Worm (Caenorhabditis elegans): ENCODE data around the gene C08F8.15.

C08F8.15 gene

DNA sequence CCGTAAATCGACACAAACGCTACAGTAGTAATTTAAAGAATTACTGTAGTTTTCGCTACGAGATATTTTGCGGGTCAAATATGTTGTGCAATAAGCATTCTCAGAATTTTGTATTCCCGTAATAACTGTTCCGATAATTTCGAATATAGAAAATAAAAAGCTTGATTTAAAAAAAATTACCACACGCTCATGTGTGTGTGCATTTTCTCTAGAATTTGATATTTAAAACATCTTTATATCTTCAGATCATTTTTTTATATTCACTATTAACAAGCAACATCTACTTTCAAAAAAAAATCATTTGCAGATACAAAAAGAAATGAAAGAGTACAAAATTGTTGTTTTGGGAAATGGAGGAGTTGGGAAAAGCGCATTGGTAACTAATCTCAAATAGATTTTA, 16.4 kb upstream of the C08F8.15 start, which contains the start of gene rap-3 (continued):
- TF ChIP-seq attf-6 (GFP tag; IDR thresholded peaks at IDR 0.05) (no peak), tbp1 (GFP tag; optimal IDR thresholded peaks at IDR 0.05) (no peak), ama-1 (optimal IDR thresholded peaks at IDR 0.05) (no peak), ama-1 (GFP tag; optimal IDR thresholded peaks at IDR 0.05) (no peak), ztf-28 (GFP tag; IDR thresholded peaks at IDR 0.05) (no peak)

DNA sequence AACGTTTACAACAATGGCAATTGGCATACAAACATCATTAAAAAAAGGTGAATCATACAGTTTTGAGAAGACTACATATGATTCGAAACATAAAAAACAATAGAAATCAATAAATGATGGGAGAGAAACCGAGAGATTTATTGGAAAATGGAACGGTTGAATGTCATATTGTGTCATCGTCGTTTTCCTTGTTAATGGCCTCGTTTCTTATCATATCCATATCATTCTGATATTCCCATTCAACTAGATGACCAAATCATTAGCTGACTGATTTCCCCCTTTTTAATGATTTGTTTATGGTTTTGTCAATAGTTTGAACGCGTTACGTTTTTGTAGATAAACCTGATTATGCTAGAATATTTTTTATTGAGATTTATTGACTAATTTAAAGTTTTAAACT, 14.2 kb upstream of the C08F8.15 start:
- TF ChIP-seq nhr-90 (tag; optimal IDR thresholded peaks at IDR 0.05) = no peak

DNA sequence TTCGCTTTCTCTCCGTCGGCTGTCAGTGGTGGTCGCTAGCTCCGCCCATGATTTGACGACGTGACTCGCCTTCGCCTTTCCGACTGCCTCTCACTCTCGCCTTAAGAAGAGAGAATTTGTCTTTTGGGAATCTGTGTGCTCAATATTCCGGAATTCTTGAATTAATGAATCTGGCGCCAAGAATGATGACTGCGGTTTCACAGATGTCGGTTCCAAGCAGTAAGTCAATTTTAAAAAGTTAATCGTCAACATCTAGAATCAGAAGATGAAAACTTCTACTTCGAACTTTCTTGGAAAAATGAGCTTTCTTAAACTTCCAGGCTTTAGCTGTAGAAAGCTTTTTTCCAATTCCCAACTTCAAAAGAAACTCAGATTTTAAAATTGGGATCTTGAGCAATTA, 9.0 kb upstream of the C08F8.15 start, which contains the start of gene nhr-67:
nhr-67 (plus strand) TSS at position 97 of the 400 bp plus-strand sequence.
- TF ChIP-seq rec-8 (tag; optimal IDR thresholded peaks at IDR 0.05) (no peak), mcd-1 (GFP tag; IDR thresholded peaks at IDR 0.05) (no peak), mxl-1 (tag; optimal IDR thresholded peaks at IDR 0.05) (no peak), attf-3 (GFP tag; conservative IDR thresholded peaks at IDR 0.05) (no peak), aptf-3 (GFP tag; IDR thresholded peaks at IDR 0.05) (no peak), sea-2 (GFP tag; IDR thresholded peaks at IDR 0.05) (no peak), hmg-20 (GFP tag; IDR thresholded peaks at IDR 0.05) (no peak), ZK185.1 (tag; optimal IDR thresholded peaks at IDR 0.05; ENCODE audit: poor library complexity, severe bottlenecking) (no peak), nfya-1 (tag; optimal IDR thresholded peaks at IDR 0.05; ENCODE audit: borderline replicate concordance, insufficient read depth) (no peak), die-1 (tag; optimal IDR thresholded peaks at IDR 0.05) (no peak), F57A8.1 (GFP tag; optimal IDR thresholded peaks at IDR 0.05) (no peak), zfh-2 (GFP tag; conservative IDR thresholded peaks at IDR 0.05) (no peak)

DNA sequence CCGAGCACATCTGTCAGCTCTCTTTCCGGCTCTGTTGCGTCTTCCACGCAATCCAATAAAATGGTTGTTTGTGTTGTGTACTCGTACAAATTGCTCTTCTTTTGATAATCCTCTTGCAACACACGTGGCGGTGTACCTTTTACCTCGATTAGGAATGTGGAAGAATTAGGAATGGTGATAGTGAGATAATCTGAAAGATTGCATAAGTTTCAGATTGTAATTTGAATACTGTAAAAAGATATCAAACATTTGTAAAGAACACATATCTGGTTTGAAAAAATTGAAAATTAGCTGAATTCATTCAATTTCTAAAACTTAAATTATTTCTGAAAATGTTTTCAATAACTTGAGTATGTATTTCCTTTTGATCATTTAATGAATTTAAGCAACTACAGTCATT, 4.2 kb upstream of the C08F8.15 start, which contains the start of gene C08F8.6:
C08F8.6 (minus strand) TSS at position 101 of the 400 bp plus-strand sequence.
- TF ChIP-seq attf-3 (GFP tag; conservative IDR thresholded peaks at IDR 0.05) = no peak
- TF ChIP-seq lag-1 (GFP tag; IDR thresholded peaks at IDR 0.05) = 0 out of 2 replicates have a peak, but pooled peaks have one; percentile 44
- no peak for TF ChIP-seq dpff-1 (tag; optimal IDR thresholded peaks at IDR 0.05)
- TF ChIP-seq ceh-91 (GFP tag; IDR thresholded peaks at IDR 0.05) = no peak
- TF ChIP-seq ceh-100 (GFP tag; IDR thresholded peaks at IDR 0.05) = no peak

DNA sequence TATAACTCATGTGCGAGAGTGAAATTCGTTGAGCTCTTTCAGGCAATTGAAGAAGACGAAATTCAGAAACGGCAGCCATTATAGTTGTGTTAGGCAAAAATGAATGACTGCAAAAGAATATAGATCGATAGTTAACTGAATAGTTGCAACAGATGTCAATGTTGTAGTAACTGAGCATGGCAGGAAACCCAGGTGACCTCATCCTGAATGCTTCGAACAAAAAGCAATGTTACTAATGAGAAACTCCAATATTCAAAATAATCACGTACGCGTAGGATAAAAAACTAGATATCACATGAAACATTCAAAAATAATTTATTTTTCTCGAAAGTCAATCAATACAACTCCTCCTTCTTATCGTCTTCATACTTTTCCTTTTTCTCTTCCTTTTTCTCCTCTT, 1.8 kb upstream of the C08F8.15 start, which contains the start of gene fbxb-9:
fbxb-9 (minus strand) TSS at position 101 of the 400 bp plus-strand sequence.
- TF ChIP-seq athp-1 (tag; optimal IDR thresholded peaks at IDR 0.05) (no peak), ztf-26 (tag; optimal IDR thresholded peaks at IDR 0.05) (no peak), F37B4.10 (GFP tag; IDR thresholded peaks at IDR 0.05) (no peak), F57A8.1 (GFP tag; optimal IDR thresholded peaks at IDR 0.05) (no peak), akir-1 (GFP tag; optimal IDR thresholded peaks at IDR 0.05) (no peak), C06A6.2 (GFP tag; conservative IDR thresholded peaks at IDR 0.05) (no peak), hsf-1 (GFP tag; IDR thresholded peaks at IDR 0.05) (no peak), zfh-2 (GFP tag; conservative IDR thresholded peaks at IDR 0.05) (no peak), snpc-4 (GFP tag; optimal IDR thresholded peaks at IDR 0.05) (no peak), snpc-4 (tag; optimal IDR thresholded peaks at IDR 0.05) (no peak), snpc-1.3 (tag; optimal IDR thresholded peaks at IDR 0.05; ENCODE audit: insufficient read depth) (no peak), sdz-38 (tag; optimal IDR thresholded peaks at IDR 0.05) (no peak), nfyb-1 (GFP tag; IDR thresholded peaks at IDR 0.05) (no peak), attf-6 (GFP tag; IDR thresholded peaks at IDR 0.05) (no peak), madf-3 (GFP tag; IDR thresholded peaks at IDR 0.05) (no peak), sea-2 (GFP tag; IDR thresholded peaks at IDR 0.05) (no peak), hmg-20 (GFP tag; IDR thresholded peaks at IDR 0.05) (no peak), Y79H2A.3 (GFP tag; conservative IDR thresholded peaks at IDR 0.05) (no peak), ceh-58 (GFP tag; IDR thresholded peaks at IDR 0.05) (no peak), die-1 (tag; optimal IDR thresholded peaks at IDR 0.05) (no peak)

Measured in whole organism, young adult.